Worm (Caenorhabditis elegans): ENCODE results near the gene vms-1.

DNA sequence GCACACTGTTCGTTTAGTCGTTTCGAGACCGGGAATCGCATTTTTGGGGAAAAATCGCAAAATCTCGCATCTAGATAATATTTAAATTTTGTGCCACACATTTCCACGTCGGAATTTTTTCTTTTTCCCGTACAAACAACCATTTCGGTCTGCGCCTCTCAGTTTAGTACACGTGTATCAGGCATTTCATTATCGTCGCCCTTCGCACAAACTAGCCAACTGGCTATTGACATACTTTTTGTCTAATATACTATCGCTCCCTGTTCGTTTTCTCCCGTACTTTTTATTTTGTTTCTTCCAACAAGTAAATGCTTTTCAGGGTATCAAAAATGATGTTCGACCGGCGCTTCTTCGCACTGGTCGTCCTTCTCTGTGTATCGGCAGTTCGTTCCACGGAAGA is 45.0 kb downstream of the vms-1 start, which contains the start of gene C14B9.2:
- TF ChIP-seq him-1 (tag; optimal IDR thresholded peaks at IDR 0.05) (no peak), dao-5 (tag; optimal IDR thresholded peaks at IDR 0.05) (no peak), W03F9.2 (tag; optimal IDR thresholded peaks at IDR 0.05) (no peak)
